Fruit fly (Drosophila melanogaster) Kc167 (cell line): ENCODE data around the gene CG18661.

Experiments
- Myc ChIP-seq: fragments of >200 bp; optimal IDR thresholded peaks from 2 replicates; lab custom pipeline; 2017; ENCODE audit warnings: missing external identifiers
- insv ChIP-seq: fragments of >200 bp; optimal IDR thresholded peaks from 3 replicates; lab custom pipeline; 2018; ENCODE audit warnings: missing external identifiers
- ttk ChIP-seq: sonication (Bioruptor generic); optimal IDR thresholded peaks from 2 replicates; lab custom pipeline; 2017; ENCODE audit warnings: missing external identifiers

- no peak for TF ChIP-seq ttk (lab: Kevin White, UChicago)
- no peak for TF ChIP-seq Myc (lab: Kevin White, UChicago)
- TF ChIP-seq insv (lab: Kevin White, UChicago) = no peak
These were observed 24.5 kb upstream of the CG18661 start for dm6 chr2L:8972905-8973304.
